Fruit fly (Drosophila melanogaster): ENCODE results near the gene HP4.
A peak's percentile ranks its signal among the peaks of the same experiment; 100 is the strongest.

Gene HP4

DNA sequence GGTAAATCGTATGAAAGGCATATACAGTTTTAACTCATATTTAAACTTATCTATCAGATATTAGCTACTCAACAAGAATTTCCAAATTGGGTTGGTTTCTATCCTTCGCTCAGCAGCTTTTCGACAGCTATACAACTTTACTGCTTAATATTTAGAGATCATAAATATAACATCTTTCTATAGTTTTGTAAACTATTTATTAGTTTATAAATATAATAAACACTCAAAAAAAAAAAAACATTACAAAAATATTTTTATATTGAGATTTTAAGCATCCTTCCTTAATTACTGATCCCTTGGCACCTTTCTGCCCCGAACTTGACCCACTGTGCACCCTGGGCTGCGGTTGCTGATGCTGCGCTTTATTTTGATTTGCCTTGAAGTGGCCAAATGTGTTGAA lies 23.0 kb downstream of the HP4 start (continued):
- no peak for TF ChIP-seq sima (GFP tag; optimal IDR thresholded peaks at IDR 0.05)
- TF ChIP-seq br (optimal IDR thresholded peaks at IDR 0.05), result no peak
- peak; percentile 46; the same call in 1 of the 2 replicates for TF ChIP-seq Xrp1 (GFP tag; IDR thresholded peaks at IDR 0.05)
- TF ChIP-seq scrt (GFP tag; optimal IDR thresholded peaks at IDR 0.05), result no peak
- TF ChIP-seq Atf3 (GFP tag; optimal IDR thresholded peaks at IDR 0.05), result no peak
- TF ChIP-seq Nf-YB (GFP tag; optimal IDR thresholded peaks at IDR 0.05), result no peak
- TF ChIP-seq CG2875 (GFP tag; optimal IDR thresholded peaks at IDR 0.05), result no peak
- no peak for TF ChIP-seq Max (GFP tag; optimal IDR thresholded peaks at IDR 0.05)
- TF ChIP-seq CoRest (tag; optimal IDR thresholded peaks at IDR 0.05), result no peak
- TF ChIP-seq ash1 (GFP tag; optimal IDR thresholded peaks at IDR 0.05), result no peak
- no peak for TF ChIP-seq CG9876 (GFP tag; optimal IDR thresholded peaks at IDR 0.05)
- no peak for TF ChIP-seq nerfin-1 (tag; optimal IDR thresholded peaks at IDR 0.05)
- no peak for TF ChIP-seq hkb (optimal IDR thresholded peaks at IDR 0.05)
- TF ChIP-seq hkb (GFP tag; IDR thresholded peaks at IDR 0.05), result no peak
- no peak for TF ChIP-seq CG12155 (GFP tag; optimal IDR thresholded peaks at IDR 0.05)
- no peak for TF ChIP-seq CG12659 (GFP tag; optimal IDR thresholded peaks at IDR 0.05)
- TF ChIP-seq CG1529 (GFP tag; optimal IDR thresholded peaks at IDR 0.05), result no peak
- no peak for TF ChIP-seq HLH54F (GFP tag; optimal IDR thresholded peaks at IDR 0.05)
- TF ChIP-seq CG17802 (tag; optimal IDR thresholded peaks at IDR 0.05), result no peak
- peak; percentile 41 for TF ChIP-seq Ssrp (tag; optimal IDR thresholded peaks at IDR 0.05)
- no peak for TF ChIP-seq psq (GFP tag; optimal IDR thresholded peaks at IDR 0.05)
- no peak for TF ChIP-seq CG1647 (GFP tag; optimal IDR thresholded peaks at IDR 0.05)
- TF ChIP-seq Optix (GFP tag; IDR thresholded peaks at IDR 0.05), result no peak
- no peak for TF ChIP-seq sisA (GFP tag; IDR thresholded peaks at IDR 0.05)
- no peak for TF ChIP-seq CG7928 (GFP tag; optimal IDR thresholded peaks at IDR 0.05)
- TF ChIP-seq CG4424 (GFP tag; optimal IDR thresholded peaks at IDR 0.05), result peak; percentile 66
- TF ChIP-seq CG6654 (GFP tag; optimal IDR thresholded peaks at IDR 0.05), result no peak
- no peak for TF ChIP-seq CG15011 (GFP tag; optimal IDR thresholded peaks at IDR 0.05)
- no peak for TF ChIP-seq Mad (GFP tag; optimal IDR thresholded peaks at IDR 0.05)
- no peak for TF ChIP-seq CG11085 (GFP tag; IDR thresholded peaks at IDR 0.05)
- no peak for TF ChIP-seq Dip3 (GFP tag; optimal IDR thresholded peaks at IDR 0.05)
- no peak for TF ChIP-seq Tbp (GFP tag; optimal IDR thresholded peaks at IDR 0.05)
- TF ChIP-seq CG18262 (tag; optimal IDR thresholded peaks at IDR 0.05), result peak; percentile 76
- TF ChIP-seq dysf (GFP tag; IDR thresholded peaks at IDR 0.05), result no peak
- TF ChIP-seq grau (tag; optimal IDR thresholded peaks at IDR 0.05), result peak; percentile 4
- no peak for TF ChIP-seq CG14441 (GFP tag; IDR thresholded peaks at IDR 0.05)
- no peak for TF ChIP-seq aop (GFP tag; IDR thresholded peaks at IDR 0.05)
- no peak for TF ChIP-seq Side (GFP tag; optimal IDR thresholded peaks at IDR 0.05)
- no peak for TF ChIP-seq CG1792 (GFP tag; optimal IDR thresholded peaks at IDR 0.05)
- no peak for TF ChIP-seq CG2202 (tag; optimal IDR thresholded peaks at IDR 0.05)
- no peak for TF ChIP-seq CG5953 (GFP tag; IDR thresholded peaks at IDR 0.05)
- TF ChIP-seq CG10366 (GFP tag; IDR thresholded peaks at IDR 0.05), result no peak
- no peak for TF ChIP-seq CG10274 (GFP tag; optimal IDR thresholded peaks at IDR 0.05)
- TF ChIP-seq NC2α (GFP tag; optimal IDR thresholded peaks at IDR 0.05), result no peak
- TF ChIP-seq Adf1 (GFP tag; IDR thresholded peaks at IDR 0.05), result no peak
- TF ChIP-seq sens (GFP tag), result peak; percentile 84
- no peak for TF ChIP-seq lbe (GFP tag; optimal IDR thresholded peaks at IDR 0.05)
- no peak for TF ChIP-seq Pdp1 (GFP tag; optimal IDR thresholded peaks at IDR 0.05)
- TF ChIP-seq stc (GFP tag; IDR thresholded peaks at IDR 0.05), result no peak
- no peak for TF ChIP-seq Ets65A (GFP tag)
- no peak for TF ChIP-seq Gug (GFP tag; IDR thresholded peaks at IDR 0.05)
- no peak for TF ChIP-seq Lim3 (GFP tag; IDR thresholded peaks at IDR 0.05)
- TF ChIP-seq CG4282 (GFP tag; optimal IDR thresholded peaks at IDR 0.05), result no peak
- TF ChIP-seq run (tag; optimal IDR thresholded peaks at IDR 0.05), result no peak

Measured in whole organism, embryonic.